Worm (Caenorhabditis elegans): ENCODE data around the gene Y17G9B.8.
A peak's percentile ranks its signal among the peaks of the same experiment; 100 is the strongest.

The Y17G9B.8 gene

DNA sequence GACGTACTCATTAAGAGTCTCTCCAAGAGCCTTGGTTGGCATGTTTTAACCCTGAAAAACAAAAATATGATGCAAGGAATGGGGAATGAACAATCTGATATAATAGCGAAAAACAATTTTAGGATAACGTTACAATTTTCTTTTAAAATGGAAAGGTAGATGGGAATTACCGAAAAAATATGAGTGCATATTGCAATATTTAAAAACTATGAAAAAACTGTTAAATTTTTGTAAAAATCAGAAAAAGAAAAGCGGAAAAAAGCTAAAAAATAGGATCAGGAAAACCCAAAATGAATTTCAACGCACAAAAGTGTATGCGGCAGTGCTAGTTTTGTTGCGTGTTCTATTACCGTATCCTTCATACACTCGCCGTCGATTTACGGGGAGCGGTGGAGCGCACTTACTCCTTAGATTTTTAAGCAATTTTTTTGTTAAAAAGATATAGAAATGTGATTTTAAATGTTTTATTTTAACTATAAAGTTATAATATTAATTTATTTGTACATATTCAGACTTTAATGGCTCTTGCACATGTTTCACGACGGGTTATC is 8.8 kb downstream of the Y17G9B.8 start, which contains the start of the genes rpl-20 and Y17G9B.5 (continued):
- TF ChIP-seq B0336.3 (GFP tag; IDR thresholded peaks at IDR 0.05), result peak; percentile 100
- TF ChIP-seq T26A5.8 (tag; optimal IDR thresholded peaks at IDR 0.05), result peak; percentile 69
- TF ChIP-seq D2030.7 (GFP tag; IDR thresholded peaks at IDR 0.05), result peak; percentile 100
- peak; percentile 97 for TF ChIP-seq hmg-1.2 (GFP tag; IDR thresholded peaks at IDR 0.05)
- TF ChIP-seq fkh-3 (tag; optimal IDR thresholded peaks at IDR 0.05), result peak; percentile 82
- peak; percentile 95 for TF ChIP-seq nfya-2 (GFP tag; IDR thresholded peaks at IDR 0.05)
- TF ChIP-seq ztf-3 (GFP tag; optimal IDR thresholded peaks at IDR 0.05), result peak; percentile 98
- TF ChIP-seq F55B11.4 (tag; optimal IDR thresholded peaks at IDR 0.05; ENCODE audit: borderline replicate concordance, insufficient read depth), result no peak
- peak; percentile 93 for TF ChIP-seq efl-1 (GFP tag; optimal IDR thresholded peaks at IDR 0.05)
- TF ChIP-seq let-607 (tag; optimal IDR thresholded peaks at IDR 0.05), result peak; percentile 95 to 97
- TF ChIP-seq tbp1 (GFP tag; optimal IDR thresholded peaks at IDR 0.05), result peak; percentile 84
- peak; percentile 97 for TF ChIP-seq hrde-1 (tag; optimal IDR thresholded peaks at IDR 0.05; ENCODE audit: borderline replicate concordance)
- peak; percentile 93 for TF ChIP-seq F10E7.11 (tag; optimal IDR thresholded peaks at IDR 0.05)
- peak; percentile 98 for TF ChIP-seq cebp-2 (GFP tag; IDR thresholded peaks at IDR 0.05)
- TF ChIP-seq snpc-3.4 (tag; optimal IDR thresholded peaks at IDR 0.05), result peak; percentile 98
- TF ChIP-seq nfyb-1 (GFP tag; IDR thresholded peaks at IDR 0.05), result peak; percentile 99
- TF ChIP-seq ZK185.1 (tag; optimal IDR thresholded peaks at IDR 0.05; ENCODE audit: poor library complexity, severe bottlenecking), result peak; percentile 99
- TF ChIP-seq ztf-22 (GFP tag; optimal IDR thresholded peaks at IDR 0.05), result peak; percentile 98
- TF ChIP-seq bed-2 (GFP tag; IDR thresholded peaks at IDR 0.05), result peak; percentile 94
- TF ChIP-seq Y95B8A.8 (GFP tag; IDR thresholded peaks at IDR 0.05), result peak; percentile 100
- peak; percentile 94 for TF ChIP-seq gei-17 (GFP tag; optimal IDR thresholded peaks at IDR 0.05)
- TF ChIP-seq unc-130 (GFP tag; optimal IDR thresholded peaks at IDR 0.05), result peak; percentile 98
- TF ChIP-seq ekl-4 (GFP tag; IDR thresholded peaks at IDR 0.05), result peak; percentile 99
- TF ChIP-seq F57A8.1 (GFP tag; optimal IDR thresholded peaks at IDR 0.05), result peak; percentile 84
- peak; percentile 99 for TF ChIP-seq F37B4.10 (GFP tag; IDR thresholded peaks at IDR 0.05)
- TF ChIP-seq ceh-79 (tag; optimal IDR thresholded peaks at IDR 0.05), result peak; percentile 90
- TF ChIP-seq F57C9.4 (tag; optimal IDR thresholded peaks at IDR 0.05), result peak; percentile 97
- TF ChIP-seq F33H1.4 (GFP tag; IDR thresholded peaks at IDR 0.05), result peak; percentile 98
- peak; percentile 99 for TF ChIP-seq lin-40 (tag; optimal IDR thresholded peaks at IDR 0.05)
- peak; percentile 72 for TF ChIP-seq zfh-2 (GFP tag; conservative IDR thresholded peaks at IDR 0.05)
- TF ChIP-seq mcd-1 (GFP tag; IDR thresholded peaks at IDR 0.05), result peak; percentile 100
- peak; percentile 99 for TF ChIP-seq madf-6 (GFP tag; IDR thresholded peaks at IDR 0.05)
- peak; percentile 98 for TF ChIP-seq F49E8.2 (tag; optimal IDR thresholded peaks at IDR 0.05; ENCODE audit: insufficient read depth)
- peak; percentile 96 for TF ChIP-seq nhr-27 (tag; optimal IDR thresholded peaks at IDR 0.05)
- TF ChIP-seq ceh-100 (GFP tag; IDR thresholded peaks at IDR 0.05), result peak; percentile 94
- TF ChIP-seq zim-3 (tag; optimal IDR thresholded peaks at IDR 0.05), result peak; percentile 84
- TF ChIP-seq lir-1 (GFP tag; conservative IDR thresholded peaks at IDR 0.05), result peak; percentile 99
- peak; percentile 92 for TF ChIP-seq F39B2.1 (GFP tag; IDR thresholded peaks at IDR 0.05)
- TF ChIP-seq C17E4.6 (GFP tag; IDR thresholded peaks at IDR 0.05), result peak; percentile 99
- no peak for TF ChIP-seq hlh-12 (tag; optimal IDR thresholded peaks at IDR 0.05)
- TF ChIP-seq attf-6 (GFP tag; IDR thresholded peaks at IDR 0.05), result peak; percentile 94
- TF ChIP-seq ceh-58 (GFP tag; IDR thresholded peaks at IDR 0.05), result 0 out of 2 replicates have a peak, but pooled peaks have one; percentile 54
- peak; percentile 100 for TF ChIP-seq somi-1 (GFP tag; optimal IDR thresholded peaks at IDR 0.05)
- TF ChIP-seq F52B5.7 (tag; optimal IDR thresholded peaks at IDR 0.05), result peak; percentile 94
- TF ChIP-seq ztf-18 (tag; optimal IDR thresholded peaks at IDR 0.05), result peak; percentile 95
- TF ChIP-seq ceh-27 (GFP tag; optimal IDR thresholded peaks at IDR 0.05), result peak; percentile 99
- TF ChIP-seq lsl-1 (GFP tag; optimal IDR thresholded peaks at IDR 0.05), result peak; percentile 100

Measured in whole organism, young adult.